Worm (Caenorhabditis elegans) whole organism, early embryonic: ENCODE measurements around the gene R07A4.2.

Experiments used
- ama-1 ChIP-seq: fragments of 150-350 bp; optimal IDR thresholded peaks from 2 replicates; lab custom pipeline; 2014
- pes-1 ChIP-seq: fragments of 200-800 bp; sonication (Bioruptor generic); IDR thresholded peaks from 2 replicates; pipeline ENCODE4 v1.3.6; 2022; ENCODE audit warnings: missing genetic modification reagents, missing genetic modification characterization, missing compliant biosample characterization

DNA sequence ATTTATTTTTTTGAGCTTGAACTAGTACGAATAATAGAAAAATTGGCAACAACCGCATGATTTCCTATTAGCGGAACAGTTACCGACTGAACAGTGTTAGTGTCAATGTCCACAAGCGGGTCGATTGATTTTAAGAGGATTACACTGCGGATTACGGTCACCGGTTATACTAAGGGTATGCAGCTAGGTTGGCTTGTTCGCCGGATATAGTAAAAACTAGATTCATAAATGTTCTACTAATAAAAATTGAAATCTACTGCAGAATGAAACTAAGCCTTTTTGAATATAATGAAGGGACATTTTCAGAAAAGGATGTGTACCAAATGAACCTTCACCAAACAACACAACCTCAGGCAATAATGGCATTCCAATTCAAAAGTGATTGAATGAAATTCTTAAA, 11.3 kb upstream of the R07A4.2 start, which contains the start of gene R07A4.4:
- no peak for TF ChIP-seq pes-1 (GFP tag; lab: Robert Waterston, UW)
- no peak for TF ChIP-seq ama-1
